Worm (Caenorhabditis elegans) whole organism, mixed stage, embryonic: ENCODE data around the gene clec-140.
A peak's percentile ranks its signal among the peaks of the same experiment; 100 is the strongest.

Experiments
- M03D4.4 ChIP-seq: sonication (generic microtip); optimal IDR thresholded peaks from 2 replicates; lab custom pipeline; 2017; ENCODE audit warnings: mild to moderate bottlenecking, missing genetic modification characterization, missing compliant biosample characterization
- bed-3 ChIP-seq: fragments of 200-800 bp; sonication (Bioruptor generic); optimal IDR thresholded peaks from 3 replicates; lab custom pipeline; 2018; ENCODE audit warnings: mild to moderate bottlenecking, missing genetic modification characterization, moderate library complexity, missing compliant biosample characterization
- blmp-1 ChIP-seq: fragments of 150-350 bp; optimal IDR thresholded peaks from 2 replicates; lab custom pipeline; 2014; ENCODE audit warnings: missing biosample characterization, missing genetic modification characterization
- ceh-39 ChIP-seq: fragments of 150-350 bp; optimal IDR thresholded peaks from 2 replicates; lab custom pipeline; 2014; ENCODE audit warnings: missing biosample characterization, missing genetic modification characterization
- ceh-43 ChIP-seq: fragments of 200-800 bp; sonication (Bioruptor generic); optimal IDR thresholded peaks from 2 replicates; lab custom pipeline; 2018; ENCODE audit warnings: mild to moderate bottlenecking, missing genetic modification characterization, moderate library complexity, missing compliant biosample characterization
- ceh-83 ChIP-seq: fragments of 200-800 bp; sonication (Bioruptor generic); optimal IDR thresholded peaks from 2 replicates; lab custom pipeline; 2018; ENCODE audit warnings: mild to moderate bottlenecking, missing genetic modification characterization, missing compliant biosample characterization
- ces-1 ChIP-seq: fragments of 150-350 bp; optimal IDR thresholded peaks from 2 replicates; lab custom pipeline; 2014; ENCODE audit warnings: missing biosample characterization, missing genetic modification reagents, missing genetic modification characterization
- cnd-1 ChIP-seq: fragments of 200-800 bp; sonication (Bioruptor generic); optimal IDR thresholded peaks from 2 replicates; lab custom pipeline; 2018; ENCODE audit warnings: mild to moderate bottlenecking, missing genetic modification characterization, missing compliant biosample characterization
- drap-1 ChIP-seq: fragments of 200-800 bp; sonication (Bioruptor generic); optimal IDR thresholded peaks from 3 replicates; lab custom pipeline; 2018; ENCODE audit warnings: mild to moderate bottlenecking, missing genetic modification characterization, missing compliant biosample characterization
- elt-1 ChIP-seq: sonication (generic microtip); optimal IDR thresholded peaks from 2 replicates; lab custom pipeline; 2017; ENCODE audit warnings: missing genetic modification characterization, mild to moderate bottlenecking, missing compliant biosample characterization, antibody characterized with exemption, moderate library complexity, borderline replicate concordance; ENCODE audit not compliant: insufficient read depth
- elt-3 ChIP-seq: fragments of 150-350 bp; optimal IDR thresholded peaks from 2 replicates; lab custom pipeline; 2014; ENCODE audit warnings: missing biosample characterization, missing genetic modification characterization
- flh-1 ChIP-seq: fragments of 200-800 bp; sonication (Bioruptor generic); optimal IDR thresholded peaks from 2 replicates; lab custom pipeline; 2018; ENCODE audit warnings: mild to moderate bottlenecking, missing genetic modification characterization, moderate library complexity, missing compliant biosample characterization
- ham-2 ChIP-seq: fragments of 200-800 bp; sonication (Bioruptor generic); optimal IDR thresholded peaks from 2 replicates; lab custom pipeline; 2018; ENCODE audit warnings: mild to moderate bottlenecking, missing genetic modification characterization, missing compliant biosample characterization
- hlh-1 ChIP-seq: fragments of 150-350 bp; optimal IDR thresholded peaks from 2 replicates; lab custom pipeline; 2014; ENCODE audit warnings: missing biosample characterization, missing genetic modification reagents, missing genetic modification characterization
- lin-13 ChIP-seq: fragments of 150-350 bp; optimal IDR thresholded peaks from 2 replicates; lab custom pipeline; 2014; ENCODE audit warnings: missing biosample characterization, missing genetic modification characterization
- lin-32 ChIP-seq: fragments of 200-800 bp; sonication (Bioruptor generic); optimal IDR thresholded peaks from 2 replicates; lab custom pipeline; 2018; ENCODE audit warnings: mild to moderate bottlenecking, missing genetic modification characterization, missing compliant biosample characterization
- lsy-2 ChIP-seq: fragments of 150-350 bp; optimal IDR thresholded peaks from 2 replicates; lab custom pipeline; 2014; ENCODE audit warnings: missing biosample characterization, missing genetic modification characterization
- mab-5 ChIP-seq: fragments of 150-350 bp; optimal IDR thresholded peaks from 2 replicates; lab custom pipeline; 2014; ENCODE audit warnings: missing biosample characterization, missing genetic modification characterization
- mep-1 ChIP-seq: fragments of 150-350 bp; optimal IDR thresholded peaks from 2 replicates; lab custom pipeline; 2017; ENCODE audit warnings: missing biosample characterization, missing genetic modification reagents, missing genetic modification characterization, inconsistent platforms
- mls-2 ChIP-seq: sonication (generic microtip); optimal IDR thresholded peaks from 2 replicates; lab custom pipeline; 2016; ENCODE audit warnings: mild to moderate bottlenecking, missing genetic modification characterization, moderate library complexity, missing compliant biosample characterization
- nhr-12 ChIP-seq: fragments of 150-350 bp; optimal IDR thresholded peaks from 2 replicates; lab custom pipeline; 2014; ENCODE audit warnings: missing biosample characterization, missing genetic modification characterization
- nhr-2 ChIP-seq: fragments of 150-350 bp; optimal IDR thresholded peaks from 2 replicates; lab custom pipeline; 2014; ENCODE audit warnings: missing biosample characterization, missing genetic modification characterization
- nhr-237 ChIP-seq: fragments of 150-350 bp; optimal IDR thresholded peaks from 2 replicates; lab custom pipeline; 2014; ENCODE audit warnings: missing biosample characterization, missing genetic modification characterization
- nhr-28 ChIP-seq: fragments of 150-350 bp; optimal IDR thresholded peaks from 2 replicates; lab custom pipeline; 2014; ENCODE audit warnings: missing biosample characterization, missing genetic modification characterization
- nhr-76 ChIP-seq: sonication (generic microtip); optimal IDR thresholded peaks from 2 replicates; lab custom pipeline; 2017; ENCODE audit warnings: missing biosample characterization, missing genetic modification characterization
- pha-4 ChIP-seq: fragments of 150-350 bp; optimal IDR thresholded peaks from 2 replicates; lab custom pipeline; 2018; ENCODE audit warnings: missing biosample characterization, missing genetic modification reagents, missing genetic modification characterization
- sem-2 ChIP-seq: fragments of 200-800 bp; sonication (Bioruptor generic); optimal IDR thresholded peaks from 2 replicates; lab custom pipeline; 2018; ENCODE audit warnings: mild to moderate bottlenecking, missing genetic modification characterization, missing compliant biosample characterization
- snpc-4 ChIP-seq: fragments of 150-350 bp; optimal IDR thresholded peaks from 2 replicates; lab custom pipeline; 2014; ENCODE audit warnings: missing biosample characterization, missing genetic modification characterization
- sptf-1 ChIP-seq: sonication (generic microtip); optimal IDR thresholded peaks from 2 replicates; lab custom pipeline; 2017; ENCODE audit warnings: mild to moderate bottlenecking, missing genetic modification characterization, moderate library complexity, missing compliant biosample characterization
- tbx-8 ChIP-seq: fragments of 200-800 bp; sonication (Bioruptor generic); optimal IDR thresholded peaks from 2 replicates; lab custom pipeline; 2018; ENCODE audit warnings: mild to moderate bottlenecking, missing genetic modification characterization, moderate library complexity, missing compliant biosample characterization
- unc-120 ChIP-seq: sonication (generic microtip); optimal IDR thresholded peaks from 2 replicates; lab custom pipeline; 2017; ENCODE audit warnings: missing genetic modification characterization, missing compliant biosample characterization; ENCODE audit not compliant: poor library complexity, severe bottlenecking
- unc-39 ChIP-seq: fragments of 150-350 bp; optimal IDR thresholded peaks from 2 replicates; lab custom pipeline; 2014; ENCODE audit warnings: missing biosample characterization, missing genetic modification characterization
- unc-62 ChIP-seq: fragments of 150-350 bp; optimal IDR thresholded peaks from 2 replicates; lab custom pipeline; 2014; ENCODE audit warnings: missing biosample characterization, missing genetic modification reagents, missing genetic modification characterization
- zip-8 ChIP-seq: fragments of 150-350 bp; optimal IDR thresholded peaks from 2 replicates; lab custom pipeline; 2014; ENCODE audit warnings: missing biosample characterization, missing genetic modification characterization
- ztf-11 ChIP-seq: fragments of 150-350 bp; optimal IDR thresholded peaks from 2 replicates; lab custom pipeline; 2014; ENCODE audit warnings: missing biosample characterization, missing genetic modification characterization

The clec-140 gene

ce11 chrII:4631479-4631878 lies 41.4 kb upstream of the clec-140 start:
- TF ChIP-seq unc-62 (GFP tag; lab: Kevin White, UChicago) (no peak), pha-4 (no peak), tbx-8 (no peak), nhr-2 (tag; lab: Kevin White, UChicago) (no peak), unc-120 (tag; lab: Kevin White, UChicago) (no peak), hlh-1 (no peak), ceh-43 (GFP tag; lab: Kevin White, UChicago) (no peak), lsy-2 (tag; lab: Kevin White, UChicago) (no peak), mab-5 (tag; lab: Kevin White, UChicago) (no peak), nhr-12 (no peak), ces-1 (no peak), ham-2 (GFP tag; lab: Kevin White, UChicago) (no peak), snpc-4 (tag; lab: Kevin White, UChicago) (no peak), drap-1 (GFP tag; lab: Kevin White, UChicago) (no peak)

- no peak for TF ChIP-seq lin-13
- no peak for TF ChIP-seq pha-4
- no peak for TF ChIP-seq ceh-39 (tag; lab: Kevin White, UChicago)
- TF ChIP-seq nhr-12 = no peak
- TF ChIP-seq mab-5 (tag; lab: Kevin White, UChicago) = no peak
- TF ChIP-seq lin-32 (GFP tag; lab: Kevin White, UChicago) = no peak
- no peak for TF ChIP-seq mls-2 (tag; lab: Kevin White, UChicago)
- no peak for TF ChIP-seq drap-1 (GFP tag; lab: Kevin White, UChicago)
These were observed 34.6 kb upstream of the clec-140 start, which contains the start of gene che-10 for ce11 chrII:4638241-4638640. Gene che-10, minus strand, starts transcription at chrII:4638341.

- TF ChIP-seq ceh-43 (GFP tag; lab: Kevin White, UChicago) (no peak), ceh-39 (tag; lab: Kevin White, UChicago) (no peak)
These were observed 34.0 kb upstream of the clec-140 start for ce11 chrII:4638891-4639290.

- TF ChIP-seq ces-1 = peak; percentile 78
- peak; percentile 47 for TF ChIP-seq unc-120 (tag; lab: Kevin White, UChicago)
- TF ChIP-seq bed-3 = no peak
- TF ChIP-seq unc-62 (GFP tag; lab: Kevin White, UChicago) = no peak
- TF ChIP-seq lin-13 = no peak
- no peak for TF ChIP-seq elt-1 (tag; lab: Kevin White, UChicago)
- TF ChIP-seq pha-4 = no peak
- no peak for TF ChIP-seq blmp-1 (tag; lab: Kevin White, UChicago)
- no peak for TF ChIP-seq ztf-11 (tag; lab: Kevin White, UChicago)
- TF ChIP-seq lsy-2 (tag; lab: Kevin White, UChicago) = peak; percentile 4
- TF ChIP-seq hlh-1 = no peak
- no peak for TF ChIP-seq M03D4.4 (tag; lab: Kevin White, UChicago)
- TF ChIP-seq ceh-39 (tag; lab: Kevin White, UChicago) = no peak
- no peak for TF ChIP-seq nhr-28 (tag; lab: Kevin White, UChicago)
- TF ChIP-seq zip-8 = no peak
- TF ChIP-seq ceh-43 (GFP tag; lab: Kevin White, UChicago) = no peak
- TF ChIP-seq mep-1 = peak; percentile 72
- TF ChIP-seq ham-2 (GFP tag; lab: Kevin White, UChicago) = no peak
- no peak for TF ChIP-seq sptf-1
- no peak for TF ChIP-seq flh-1
- no peak for TF ChIP-seq mab-5 (tag; lab: Kevin White, UChicago)
- no peak for TF ChIP-seq nhr-2 (tag; lab: Kevin White, UChicago)
- TF ChIP-seq ceh-83 (GFP tag; lab: Kevin White, UChicago) = no peak
- TF ChIP-seq nhr-76 (tag; lab: Kevin White, UChicago) = no peak
- TF ChIP-seq drap-1 (GFP tag; lab: Kevin White, UChicago) = no peak
- no peak for TF ChIP-seq sem-2
- TF ChIP-seq mls-2 (tag; lab: Kevin White, UChicago) = peak; percentile 21
- peak; percentile 91 for TF ChIP-seq cnd-1 (tag; lab: Kevin White, UChicago)
- no peak for TF ChIP-seq nhr-237 (tag; lab: Kevin White, UChicago)
- peak; percentile 67 for TF ChIP-seq lin-32 (GFP tag; lab: Kevin White, UChicago)
- no peak for TF ChIP-seq unc-39 (tag; lab: Kevin White, UChicago)
- TF ChIP-seq snpc-4 (tag; lab: Kevin White, UChicago) = no peak
- no peak for TF ChIP-seq tbx-8
- no peak for TF ChIP-seq elt-3 (tag; lab: Kevin White, UChicago)
- no peak for TF ChIP-seq nhr-12
- TF ChIP-seq, all 35 proteins: peak for 7
These were observed 32.1 kb upstream of the clec-140 start for ce11 chrII:4640748-4641147.
